Worm (Caenorhabditis elegans): ENCODE data around the gene ifta-1.
A peak's percentile ranks its signal among the peaks of the same experiment; 100 is the strongest.

The ifta-1 gene

DNA sequence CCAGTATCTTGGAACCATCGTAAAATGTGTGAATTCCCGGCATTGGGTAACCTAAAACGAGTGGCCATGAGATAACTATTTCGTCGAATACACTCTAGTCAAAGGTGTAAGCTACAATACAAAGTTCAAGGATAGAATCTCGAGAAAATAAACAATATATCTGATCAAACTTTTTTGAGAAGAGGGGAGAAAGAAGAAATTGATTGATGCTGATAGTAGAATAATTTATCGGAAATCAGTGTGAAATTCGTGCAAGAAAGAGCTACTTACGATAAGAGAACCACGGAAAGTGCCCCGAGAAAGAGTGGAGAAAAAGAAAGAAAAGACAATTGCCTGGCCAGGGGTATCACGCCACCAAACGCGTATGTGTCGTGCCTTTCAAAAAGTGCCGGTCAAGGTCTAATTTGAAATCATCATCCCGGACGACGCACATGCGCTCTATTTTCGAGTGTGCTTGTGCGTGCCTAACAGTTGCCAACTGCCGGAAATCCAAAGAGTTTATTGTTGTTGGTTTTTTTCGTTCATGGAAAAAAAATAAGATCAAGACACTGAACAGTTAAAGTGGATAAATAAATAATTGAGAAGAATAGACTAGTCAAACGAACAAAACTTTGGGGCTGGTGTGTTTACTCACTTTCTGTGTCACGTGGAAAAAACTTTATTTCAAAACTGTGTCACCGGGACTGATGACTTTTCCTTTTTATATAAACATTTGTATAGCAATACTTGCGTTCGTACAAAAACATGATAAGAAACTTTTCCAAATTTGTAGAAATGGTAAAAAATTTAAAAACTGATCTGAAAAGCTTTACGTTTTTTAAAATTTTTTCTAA, 29.6 kb downstream of the ifta-1 start, which contains the start of gene mboa-3:
Gene mboa-3, minus strand, starts transcription at position 51 of the 833 bp plus-strand sequence.
- TF ChIP-seq mdl-1 (tag; optimal IDR thresholded peaks at IDR 0.05) (peak in 1 of 2 experiments; percentile 55), unc-130 (tag; optimal IDR thresholded peaks at IDR 0.05) (peak; percentile 26), unc-30 (tag; optimal IDR thresholded peaks at IDR 0.05) (no peak), lsy-2 (tag; optimal IDR thresholded peaks at IDR 0.05) (no peak), lin-13 (GFP tag; optimal IDR thresholded peaks at IDR 0.05) (peak; percentile 5), elt-2 (tag; optimal IDR thresholded peaks at IDR 0.05) (peak; percentile 67), nhr-19 (GFP tag; conservative IDR thresholded peaks at IDR 0.05) (peak; percentile 43; the same call in 1 of the 2 replicates), ceh-63 (GFP tag; optimal IDR thresholded peaks at IDR 0.05) (no peak), ceh-82 (tag; optimal IDR thresholded peaks at IDR 0.05) (no peak), snpc-4 (tag; optimal IDR thresholded peaks at IDR 0.05) (no peak), tbx-2 (tag; optimal IDR thresholded peaks at IDR 0.05) (no peak), blmp-1 (tag; optimal IDR thresholded peaks at IDR 0.05) (peak; percentile 11), irx-1 (tag; optimal IDR thresholded peaks at IDR 0.05) (no peak), pqm-1 (tag; optimal IDR thresholded peaks at IDR 0.05) (no peak), Y116A8C.19 (tag; optimal IDR thresholded peaks at IDR 0.05; ENCODE audit: borderline replicate concordance) (no peak), hlh-17 (GFP tag; optimal IDR thresholded peaks at IDR 0.05; ENCODE audit: borderline replicate concordance) (no peak), elt-3 (tag; optimal IDR thresholded peaks at IDR 0.05) (peak in 2 of 6 experiments; percentile 23 to 39), fkh-4 (tag; optimal IDR thresholded peaks at IDR 0.05; ENCODE audit: borderline replicate concordance) (no peak), nhr-90 (tag; optimal IDR thresholded peaks at IDR 0.05; ENCODE audit: poor library complexity) (peak; percentile 37), ceh-8 (GFP tag; optimal IDR thresholded peaks at IDR 0.05) (no peak), nhr-85 (tag) (peak; percentile 86), lin-14 (GFP tag; optimal IDR thresholded peaks at IDR 0.05) (peak; percentile 73), snu-23 (GFP tag; optimal IDR thresholded peaks at IDR 0.05) (peak; percentile 56), ces-1 (GFP tag; optimal IDR thresholded peaks at IDR 0.05) (no peak), lin-35 (GFP tag; optimal IDR thresholded peaks at IDR 0.05) (no peak), ztf-11 (tag; optimal IDR thresholded peaks at IDR 0.05) (no peak), nhr-71 (tag; optimal IDR thresholded peaks at IDR 0.05) (peak; percentile 75), swsn-7 (tag; optimal IDR thresholded peaks at IDR 0.05) (peak; percentile 26), egl-27 (tag; optimal IDR thresholded peaks at IDR 0.05) (no peak), nhr-47 (tag; optimal IDR thresholded peaks at IDR 0.05) (no peak), lir-3 (tag; optimal IDR thresholded peaks at IDR 0.05; ENCODE audit: poor library complexity) (no peak), unc-62 (GFP tag; optimal IDR thresholded peaks at IDR 0.05) (no peak), mep-1 (tag; optimal IDR thresholded peaks at IDR 0.05) (no peak), rnt-1 (tag; optimal IDR thresholded peaks at IDR 0.05) (peak; percentile 59), nhr-20 (tag; optimal IDR thresholded peaks at IDR 0.05) (peak; percentile 83), efl-3 (GFP tag; optimal IDR thresholded peaks at IDR 0.05) (peak; percentile 16)

ce11 chrX:5519567-5519966, 33.0 kb downstream of the ifta-1 start:
- TF ChIP-seq lir-3 (tag; optimal IDR thresholded peaks at IDR 0.05; ENCODE audit: poor library complexity), result peak; percentile 1
- no peak for TF ChIP-seq isw-1 (GFP tag; IDR thresholded peaks at IDR 0.05)
- TF ChIP-seq skn-1 (tag; optimal IDR thresholded peaks at IDR 0.05), result no peak
- no peak for TF ChIP-seq nhr-77 (tag; optimal IDR thresholded peaks at IDR 0.05)
- TF ChIP-seq ztf-11 (tag; optimal IDR thresholded peaks at IDR 0.05), result no peak
- TF ChIP-seq efl-1 (optimal IDR thresholded peaks at IDR 0.05), result no peak
- peak in 1 of 2 experiments; percentile 11 for TF ChIP-seq efl-1 (GFP tag; optimal IDR thresholded peaks at IDR 0.05 in 1 of 2)
- TF ChIP-seq lin-14 (GFP tag; optimal IDR thresholded peaks at IDR 0.05), result peak; percentile 60
- peak; percentile 37 for TF ChIP-seq nhr-71 (tag; optimal IDR thresholded peaks at IDR 0.05)
- no peak for TF ChIP-seq ceh-88 (GFP tag; IDR thresholded peaks at IDR 0.05)
- peak; percentile 7 for TF ChIP-seq nhr-47 (tag; optimal IDR thresholded peaks at IDR 0.05)
- TF ChIP-seq nhr-12 (tag; optimal IDR thresholded peaks at IDR 0.05), result no peak
- TF ChIP-seq C34B4.2 (tag; optimal IDR thresholded peaks at IDR 0.05), result no peak

All from whole organism, L1 larva.